Fruit fly (Drosophila melanogaster) whole organism, embryonic: ENCODE data around the gene trbd.
A peak's percentile ranks its signal among the peaks of the same experiment; 100 is the strongest.

ENCODE experiments used
- BEAF-32 ChIP-seq: fragments of 200-800 bp; sonication (Bioruptor generic); optimal IDR thresholded peaks from 3 replicates; lab custom pipeline; 2017; ENCODE audit warnings: missing biosample characterization, missing genetic modification characterization, mild to moderate bottlenecking, moderate library complexity, missing genetic modification reagents
- Bteb2 ChIP-seq: fragments of 200-800 bp; sonication (Bioruptor generic); optimal IDR thresholded peaks from 2 replicates; lab custom pipeline; 2016; ENCODE audit warnings: missing biosample characterization, missing genetic modification characterization
- CG10321 ChIP-seq: fragments of 200-800 bp; sonication (Bioruptor generic); IDR thresholded peaks from 2 replicates; pipeline ENCODE4 v1.3.6; 2022; ENCODE audit warnings: missing biosample characterization, missing genetic modification characterization
- CG10565 ChIP-seq: fragments of 200-800 bp; sonication (Bioruptor generic); optimal IDR thresholded peaks from 3 replicates; lab custom pipeline; 2016; ENCODE audit warnings: missing biosample characterization, mild to moderate bottlenecking, missing genetic modification characterization
- CG10979 ChIP-seq: fragments of 200-800 bp; sonication (Bioruptor generic); optimal IDR thresholded peaks from 2 replicates; lab custom pipeline; 2018; ENCODE audit warnings: missing biosample characterization, mild to moderate bottlenecking, missing genetic modification characterization, moderate library complexity
- CG11456 ChIP-seq: fragments of 200-800 bp; sonication (Bioruptor generic); IDR thresholded peaks from 3 replicates; pipeline ENCODE4 v1.3.6; 2022; ENCODE audit warnings: missing biosample characterization, missing genetic modification characterization
- CG11504 ChIP-seq: fragments of 200-800 bp; sonication (Bioruptor generic); optimal IDR thresholded peaks from 3 replicates; lab custom pipeline; 2019; ENCODE audit warnings: missing biosample characterization, mild to moderate bottlenecking, missing genetic modification characterization, moderate library complexity
- CG13296 ChIP-seq: fragments of 200-800 bp; sonication (Bioruptor generic); optimal IDR thresholded peaks from 3 replicates; lab custom pipeline; 2018; ENCODE audit warnings: missing biosample characterization, mild to moderate bottlenecking, missing genetic modification characterization
- CG13894 ChIP-seq: fragments of 200-800 bp; sonication (Bioruptor generic); optimal IDR thresholded peaks from 3 replicates; lab custom pipeline; 2018; ENCODE audit warnings: missing biosample characterization, mild to moderate bottlenecking, missing genetic modification characterization, moderate library complexity
- CG14014 ChIP-seq: fragments of 200-800 bp; sonication (Bioruptor generic); IDR thresholded peaks from 2 replicates; pipeline ENCODE4 v1.3.6; 2022; ENCODE audit warnings: missing biosample characterization, missing genetic modification characterization
- CG14710 ChIP-seq: fragments of 200-800 bp; sonication (Bioruptor generic); optimal IDR thresholded peaks from 3 replicates; lab custom pipeline; 2019; ENCODE audit warnings: missing biosample characterization, mild to moderate bottlenecking, missing genetic modification characterization, moderate library complexity
- CG15514 ChIP-seq: fragments of 200-800 bp; sonication (Bioruptor generic); optimal IDR thresholded peaks from 3 replicates; lab custom pipeline; 2017; ENCODE audit warnings: missing biosample characterization, missing genetic modification characterization, mild to moderate bottlenecking, moderate library complexity, missing genetic modification reagents
- CG1603 ChIP-seq: fragments of 200-800 bp; sonication (Bioruptor generic); optimal IDR thresholded peaks from 2 replicates; lab custom pipeline; 2019; ENCODE audit warnings: missing biosample characterization, mild to moderate bottlenecking, missing genetic modification characterization, moderate library complexity
- CG16863 ChIP-seq: fragments of 200-800 bp; sonication (Bioruptor generic); optimal IDR thresholded peaks from 3 replicates; lab custom pipeline; 2016; ENCODE audit warnings: missing biosample characterization, missing genetic modification characterization
- CG17359 ChIP-seq: fragments of 200-800 bp; sonication (Bioruptor generic); optimal IDR thresholded peaks from 3 replicates; lab custom pipeline; 2018; ENCODE audit warnings: missing biosample characterization, mild to moderate bottlenecking, missing genetic modification characterization, moderate library complexity
- CG2875 ChIP-seq: fragments of 200-800 bp; sonication (Bioruptor generic); optimal IDR thresholded peaks from 2 replicates; lab custom pipeline; 2017; ENCODE audit warnings: missing biosample characterization, mild to moderate bottlenecking, missing genetic modification characterization, missing genetic modification reagents
- CG31441 ChIP-seq: fragments of 200-800 bp; sonication (Bioruptor generic); IDR thresholded peaks from 2 replicates; pipeline ENCODE4 v1.3.6; 2022; ENCODE audit warnings: missing biosample characterization, missing genetic modification characterization
- CG33213 ChIP-seq: fragments of 200-800 bp; sonication (Bioruptor generic); optimal IDR thresholded peaks from 3 replicates; lab custom pipeline; 2016; ENCODE audit warnings: missing biosample characterization, missing genetic modification characterization
- CG3995 ChIP-seq: fragments of 200-800 bp; sonication (Bioruptor generic); optimal IDR thresholded peaks from 3 replicates; lab custom pipeline; 2016; ENCODE audit warnings: missing biosample characterization, missing genetic modification characterization
- Dbx ChIP-seq: fragments of 200-800 bp; sonication (Bioruptor generic); IDR thresholded peaks from 3 replicates; pipeline ENCODE4 v1.3.6; 2022; ENCODE audit warnings: missing biosample characterization, missing genetic modification characterization
- Dll ChIP-seq: fragments of 200-800 bp; sonication (Bioruptor generic); IDR thresholded peaks from 4 replicates; pipeline ENCODE4 v1.3.6; 2022; ENCODE audit warnings: missing biosample characterization, missing genetic modification characterization; ENCODE audit not compliant: partially characterized antibody
- Elba2 ChIP-seq: fragments of 200-800 bp; sonication (Bioruptor generic); optimal IDR thresholded peaks from 3 replicates; lab custom pipeline; 2016; ENCODE audit warnings: missing biosample characterization, missing genetic modification characterization
- Ets97D ChIP-seq: fragments of 200-800 bp; sonication (Bioruptor generic); optimal IDR thresholded peaks from 3 replicates; lab custom pipeline; 2016; ENCODE audit warnings: missing biosample characterization, missing genetic modification characterization
- HmgZ ChIP-seq: fragments of 200-800 bp; sonication (Bioruptor generic); optimal IDR thresholded peaks from 2 replicates; lab custom pipeline; 2018; ENCODE audit warnings: missing biosample characterization, mild to moderate bottlenecking, missing genetic modification characterization
- Hr39 ChIP-seq: fragments of >200 bp; optimal IDR thresholded peaks from 2 replicates; lab custom pipeline; 2017
- MBD-R2 ChIP-seq: fragments of 200-800 bp; sonication (Bioruptor generic); IDR thresholded peaks from 2 replicates; pipeline ENCODE4 v1.3.6; 2022; ENCODE audit warnings: missing biosample characterization, missing genetic modification characterization
- MESR4 ChIP-seq: fragments of 200-800 bp; sonication (Bioruptor generic); optimal IDR thresholded peaks from 2 replicates; lab custom pipeline; 2018; ENCODE audit warnings: missing biosample characterization, mild to moderate bottlenecking, missing genetic modification characterization, moderate library complexity
- MTF-1 ChIP-seq: fragments of 200-800 bp; sonication (Bioruptor generic); optimal IDR thresholded peaks from 2 replicates; lab custom pipeline; 2018; ENCODE audit warnings: missing biosample characterization, mild to moderate bottlenecking, missing genetic modification characterization, borderline replicate concordance
- Myb ChIP-seq: fragments of 200-800 bp; sonication (Bioruptor generic); optimal IDR thresholded peaks from 2 replicates; lab custom pipeline; 2016; ENCODE audit warnings: missing biosample characterization, missing genetic modification characterization
- PHDP ChIP-seq: fragments of 200-800 bp; sonication (Bioruptor generic); optimal IDR thresholded peaks from 3 replicates; lab custom pipeline; 2018; ENCODE audit warnings: missing biosample characterization, mild to moderate bottlenecking, missing genetic modification characterization, moderate library complexity
- Six4 ChIP-seq: fragments of 200-800 bp; sonication (Bioruptor generic); optimal IDR thresholded peaks from 2 replicates; lab custom pipeline; 2016; ENCODE audit warnings: missing biosample characterization, missing genetic modification characterization
- Sox102F ChIP-seq: fragments of 200-800 bp; sonication (Bioruptor generic); optimal IDR thresholded peaks from 2 replicates; lab custom pipeline; 2018; ENCODE audit warnings: missing biosample characterization, mild to moderate bottlenecking, missing genetic modification characterization, moderate library complexity
- YL-1 ChIP-seq: fragments of 200-800 bp; sonication (Bioruptor generic); optimal IDR thresholded peaks from 3 replicates; lab custom pipeline; 2017; ENCODE audit warnings: missing biosample characterization, mild to moderate bottlenecking, missing genetic modification characterization
- bbx ChIP-seq: fragments of 200-800 bp; sonication (Bioruptor generic); IDR thresholded peaks from 2 replicates; pipeline ENCODE4 v1.3.6; 2022; ENCODE audit warnings: missing biosample characterization, missing genetic modification characterization; ENCODE audit not compliant: partially characterized antibody
- bigmax ChIP-seq: fragments of 200-800 bp; sonication (Bioruptor generic); optimal IDR thresholded peaks from 2 replicates; lab custom pipeline; 2018; ENCODE audit warnings: missing biosample characterization, mild to moderate bottlenecking, missing genetic modification characterization
- bowl ChIP-seq: fragments of 200-800 bp; sonication (Bioruptor generic); IDR thresholded peaks from 2 replicates; pipeline ENCODE4 v1.3.6; 2022; ENCODE audit warnings: missing biosample characterization, missing genetic modification characterization
- cato ChIP-seq: fragments of 200-800 bp; sonication (Bioruptor generic); optimal IDR thresholded peaks from 2 replicates; lab custom pipeline; 2016; ENCODE audit warnings: missing biosample characterization, missing genetic modification characterization, borderline replicate concordance
- da ChIP-seq: fragments of 200-800 bp; sonication (Bioruptor generic); optimal IDR thresholded peaks from 2 replicates; lab custom pipeline; 2016; ENCODE audit warnings: missing biosample characterization, missing genetic modification characterization
- dysf ChIP-seq: fragments of 200-800 bp; sonication (Bioruptor generic); IDR thresholded peaks from 3 replicates; pipeline ENCODE4 v1.3.6; 2022; ENCODE audit warnings: missing biosample characterization, missing genetic modification characterization
- fd64A ChIP-seq: fragments of 200-800 bp; sonication (Bioruptor generic); optimal IDR thresholded peaks from 3 replicates; lab custom pipeline; 2018; ENCODE audit warnings: missing biosample characterization, mild to moderate bottlenecking, missing genetic modification characterization
- gfzf ChIP-seq: fragments of 200-800 bp; sonication (Bioruptor generic); optimal IDR thresholded peaks from 2 replicates; lab custom pipeline; 2016; ENCODE audit warnings: missing biosample characterization, mild to moderate bottlenecking, missing genetic modification characterization, moderate library complexity
- gro ChIP-seq: fragments of 200-800 bp; sonication (Bioruptor generic); optimal IDR thresholded peaks from 2 replicates; lab custom pipeline; 2016; ENCODE audit warnings: missing biosample characterization, missing genetic modification characterization
- hb ChIP-seq: fragments of 200-800 bp; sonication (Bioruptor generic); IDR thresholded peaks from 3 replicates; pipeline ENCODE4 v1.3.6; 2022; ENCODE audit warnings: missing biosample characterization, missing genetic modification characterization; ENCODE audit not compliant: partially characterized antibody
- hbn ChIP-seq: fragments of 200-800 bp; sonication (Bioruptor generic); IDR thresholded peaks from 2 replicates; pipeline ENCODE4 v1.3.6; 2022; ENCODE audit warnings: missing biosample characterization, missing genetic modification characterization; ENCODE audit not compliant: partially characterized antibody
- ind ChIP-seq: fragments of 200-800 bp; sonication (Bioruptor generic); optimal IDR thresholded peaks from 3 replicates; lab custom pipeline; 2016; ENCODE audit warnings: missing biosample characterization, missing genetic modification characterization
- knrl ChIP-seq: fragments of 200-800 bp; sonication (Bioruptor generic); IDR thresholded peaks from 3 replicates; pipeline ENCODE4 v1.3.6; 2022; ENCODE audit warnings: missing biosample characterization, missing genetic modification characterization; ENCODE audit not compliant: partially characterized antibody
- mam ChIP-seq: fragments of 200-800 bp; sonication (Bioruptor generic); optimal IDR thresholded peaks from 3 replicates; lab custom pipeline; 2016; ENCODE audit warnings: missing biosample characterization, missing genetic modification characterization
- otp ChIP-seq: fragments of 200-800 bp; sonication (Bioruptor generic); IDR thresholded peaks from 3 replicates; pipeline ENCODE4, ENCODE4 v1.3.6; 2022; ENCODE audit warnings: missing biosample characterization, missing genetic modification characterization
- phol ChIP-seq: fragments of 200-800 bp; sonication (Bioruptor generic); optimal IDR thresholded peaks from 3 replicates; lab custom pipeline; 2018; ENCODE audit warnings: missing biosample characterization, mild to moderate bottlenecking, missing genetic modification characterization, moderate library complexity
- sim ChIP-seq: fragments of 200-800 bp; sonication (Bioruptor generic); IDR thresholded peaks from 2 replicates; pipeline ENCODE4 v1.3.6; 2022; ENCODE audit warnings: missing biosample characterization, missing genetic modification characterization
- sima ChIP-seq: fragments of 200-800 bp; sonication (Bioruptor generic); optimal IDR thresholded peaks from 2 replicates; lab custom pipeline; 2016; ENCODE audit warnings: missing biosample characterization, missing genetic modification characterization

Gene trbd

dm6 chr3R:9679746-9680145 lies 31.1 kb downstream of the trbd start, which contains the start of gene nmdyn-D7 (continued):
- TF ChIP-seq cato (GFP tag; lab: Kevin White, UChicago) (no peak), gro (GFP tag; lab: Kevin White, UChicago) (no peak), CG14014 (no peak), Hr39 (no peak), hb (GFP tag; lab: Robert Waterston, UW) (0 out of 3 replicates have a peak, but pooled peaks have one; percentile 45), da (GFP tag; lab: Kevin White, UChicago) (no peak), Six4 (GFP tag; lab: Kevin White, UChicago) (no peak), Dll (0 out of 4 replicates have a peak, but pooled peaks have one; percentile 42), BEAF-32 (GFP tag; lab: Kevin White, UChicago) (peak; percentile 2), CG11504 (tag; lab: Kevin White, UChicago) (no peak), MBD-R2 (peak; percentile 71; the same call in 1 of the 2 replicates), CG1603 (tag; lab: Kevin White, UChicago) (peak; percentile 26), knrl (0 out of 3 replicates have a peak, but pooled peaks have one; percentile 8), CG15514 (GFP tag; lab: Kevin White, UChicago) (peak; percentile 11), Bteb2 (GFP tag; lab: Kevin White, UChicago) (no peak), bigmax (GFP tag; lab: Kevin White, UChicago) (peak; percentile 34), Sox102F (no peak), CG16863 (GFP tag; lab: Kevin White, UChicago) (no peak), Myb (GFP tag; lab: Kevin White, UChicago) (peak; percentile 24), gfzf (peak; percentile 45), bbx (GFP tag; lab: Robert Waterston, UW) (peak; percentile 54), CG2875 (GFP tag; lab: Kevin White, UChicago) (no peak), PHDP (no peak), fd64A (GFP tag; lab: Kevin White, UChicago) (no peak), Elba2 (GFP tag; lab: Kevin White, UChicago) (peak; percentile 18), CG14710 (tag; lab: Kevin White, UChicago) (peak; percentile 38), phol (no peak), Ets97D (peak; percentile 9), CG3995 (GFP tag; lab: Kevin White, UChicago) (peak; percentile 57), MESR4 (GFP tag; lab: Kevin White, UChicago) (peak; percentile 44), YL-1 (peak; percentile 50)

dm6 chr3R:9677734-9678341 lies 33.0 kb downstream of the trbd start, which contains the start of gene p23:
Gene p23, plus strand, starts transcription at chr3R:9677927.
- TF ChIP-seq CG13894 (tag; lab: Kevin White, UChicago), result no peak
- TF ChIP-seq hbn (GFP tag; lab: Robert Waterston, UW), result 0 out of 2 replicates have a peak, but pooled peaks have one; percentile 40
- no peak for TF ChIP-seq CG17359
- TF ChIP-seq phol, result peak; percentile 19
- no peak for TF ChIP-seq ind
- no peak for TF ChIP-seq dysf (GFP tag; lab: Robert Waterston, UW)
- no peak for TF ChIP-seq CG10321
- TF ChIP-seq HmgZ, result peak; percentile 86
- TF ChIP-seq otp (GFP tag; lab: Robert Waterston, UW), result no peak
- peak; percentile 60; the same call in 2 of the 3 replicates for TF ChIP-seq Dbx (GFP tag; lab: Robert Waterston, UW)
- no peak for TF ChIP-seq sim
- TF ChIP-seq MTF-1 (GFP tag; lab: Kevin White, UChicago), result no peak
- no peak for TF ChIP-seq CG31441 (GFP tag; lab: Robert Waterston, UW)
- peak; percentile 69 for TF ChIP-seq CG33213 (GFP tag; lab: Kevin White, UChicago)
- no peak for TF ChIP-seq CG10565
- TF ChIP-seq bowl (GFP tag; lab: Robert Waterston, UW), result no peak
- TF ChIP-seq CG11456 (GFP tag; lab: Robert Waterston, UW), result no peak
- no peak for TF ChIP-seq sima (GFP tag; lab: Kevin White, UChicago)
- no peak for TF ChIP-seq CG10979 (tag; lab: Kevin White, UChicago)
- no peak for TF ChIP-seq mam (GFP tag; lab: Kevin White, UChicago)
- no peak for TF ChIP-seq CG13296 (GFP tag; lab: Kevin White, UChicago)
